Worm (Caenorhabditis elegans): ENCODE data around the gene F52H3.6.

ce11 chrII:10075794-10076193, 47.6 kb upstream of the F52H3.6 start:
- TF ChIP-seq ztf-11 (tag; optimal IDR thresholded peaks at IDR 0.05) (no peak), unc-62 (GFP tag; optimal IDR thresholded peaks at IDR 0.05) (no peak), zag-1 (tag; optimal IDR thresholded peaks at IDR 0.05) (no peak), ama-1 (optimal IDR thresholded peaks at IDR 0.05) (no peak), nhr-25 (tag; optimal IDR thresholded peaks at IDR 0.05) (no peak), nhr-23 (tag; optimal IDR thresholded peaks at IDR 0.05) (no peak), nhr-237 (tag; optimal IDR thresholded peaks at IDR 0.05) (no peak), lin-11 (tag; optimal IDR thresholded peaks at IDR 0.05) (no peak)

All from whole organism, L2 larva.